Fruit fly (Drosophila melanogaster): Measurements from ENCODE around the gene Prat2.

Prat2 gene

dm6 chr3L:6932626-6933025, 17.9 kb upstream of the Prat2 start, which contains the start of gene CG14820:
Gene CG14820 (plus strand): TSS chr3L:6932926.
- no peak for TF ChIP-seq spab (GFP tag; optimal IDR thresholded peaks at IDR 0.05)
- no peak for TF ChIP-seq CG8632 (GFP tag; optimal IDR thresholded peaks at IDR 0.05)
- no peak for TF ChIP-seq Gug (GFP tag; IDR thresholded peaks at IDR 0.05)
- no peak for TF ChIP-seq CG3032 (tag; optimal IDR thresholded peaks at IDR 0.05)
- no peak for TF ChIP-seq CG10669 (GFP tag; optimal IDR thresholded peaks at IDR 0.05)
- no peak for TF ChIP-seq topi (GFP tag; optimal IDR thresholded peaks at IDR 0.05)
- no peak for TF ChIP-seq Sox14 (GFP tag; optimal IDR thresholded peaks at IDR 0.05)
- TF ChIP-seq Met (GFP tag; optimal IDR thresholded peaks at IDR 0.05): no peak
- no peak for TF ChIP-seq CG6276 (GFP tag; optimal IDR thresholded peaks at IDR 0.05)
- no peak for TF ChIP-seq vri (GFP tag; optimal IDR thresholded peaks at IDR 0.05)
- no peak for TF ChIP-seq cyc (GFP tag; optimal IDR thresholded peaks at IDR 0.05)
- no peak for TF ChIP-seq Hr4 (GFP tag; optimal IDR thresholded peaks at IDR 0.05)
- no peak for TF ChIP-seq CG3919 (GFP tag; optimal IDR thresholded peaks at IDR 0.05)
- no peak for TF ChIP-seq acj6 (GFP tag; optimal IDR thresholded peaks at IDR 0.05)
- no peak for TF ChIP-seq dac (GFP tag; optimal IDR thresholded peaks at IDR 0.05)
- no peak for TF ChIP-seq achi (GFP tag; optimal IDR thresholded peaks at IDR 0.05)
- no peak for TF ChIP-seq fd85E (GFP tag; optimal IDR thresholded peaks at IDR 0.05)
- no peak for TF ChIP-seq CG8319 (GFP tag; optimal IDR thresholded peaks at IDR 0.05)

- no peak for TF ChIP-seq achi (GFP tag; optimal IDR thresholded peaks at IDR 0.05)
- no peak for TF ChIP-seq Met (GFP tag; optimal IDR thresholded peaks at IDR 0.05)
- TF ChIP-seq CG16779 (tag; optimal IDR thresholded peaks at IDR 0.05): no peak
These were observed 17.2 kb upstream of the Prat2 start, which contains the start of gene CG45413 for dm6 chr3L:6931850-6932249. Gene CG45413 (minus strand): TSS chr3L:6931950.

dm6 chr3L:6925843-6926242, 11.2 kb upstream of the Prat2 start:
- no peak for TF ChIP-seq pdm3 (GFP tag; optimal IDR thresholded peaks at IDR 0.05)
- peak; percentile 48 for TF ChIP-seq Eip78C (GFP tag)

- TF ChIP-seq CG6854 (GFP tag; optimal IDR thresholded peaks at IDR 0.05): no peak
- no peak for TF ChIP-seq CG9139 (GFP tag; optimal IDR thresholded peaks at IDR 0.05)
- no peak for TF ChIP-seq CG3919 (GFP tag; optimal IDR thresholded peaks at IDR 0.05)
- no peak for TF ChIP-seq CG6276 (GFP tag; optimal IDR thresholded peaks at IDR 0.05)
- TF ChIP-seq salr (GFP tag; optimal IDR thresholded peaks at IDR 0.05): no peak
- no peak for TF ChIP-seq CG6808 (GFP tag; optimal IDR thresholded peaks at IDR 0.05)
- TF ChIP-seq Eip93F (GFP tag; optimal IDR thresholded peaks at IDR 0.05): no peak
- no peak for TF ChIP-seq net (GFP tag; optimal IDR thresholded peaks at IDR 0.05)
- TF ChIP-seq Hr38 (GFP tag; optimal IDR thresholded peaks at IDR 0.05): no peak
- TF ChIP-seq CG15336 (GFP tag; IDR thresholded peaks at IDR 0.05): no peak
- no peak for TF ChIP-seq Blimp-1 (GFP tag; optimal IDR thresholded peaks at IDR 0.05)
- TF ChIP-seq ss (GFP tag; optimal IDR thresholded peaks at IDR 0.05): no peak
These were observed 4.5 kb upstream of the Prat2 start for dm6 chr3L:6919213-6919612.

- TF ChIP-seq svp (GFP tag) (peak; percentile 7), Ets96B (tag; optimal IDR thresholded peaks at IDR 0.05) (no peak)
These were observed 853 bp downstream of the Prat2 start for dm6 chr3L:6913823-6914222.

dm6 chr3L:6911219-6911618, 3.5 kb downstream of the Prat2 start:
- TF ChIP-seq Hr4 (GFP tag; optimal IDR thresholded peaks at IDR 0.05): no peak
- no peak for TF ChIP-seq spab (GFP tag; optimal IDR thresholded peaks at IDR 0.05)
- TF ChIP-seq Ets21C (GFP tag; optimal IDR thresholded peaks at IDR 0.05): no peak
- TF ChIP-seq Smox (GFP tag; optimal IDR thresholded peaks at IDR 0.05): no peak
